Worm (Caenorhabditis elegans): ENCODE results near the gene hlh-33.

Gene hlh-33

ce11 chrIII:1819049-1819597 lies 36.1 kb upstream of the hlh-33 start:
- TF ChIP-seq nhr-47 (tag; optimal IDR thresholded peaks at IDR 0.05) (peak; percentile 19), lsy-2 (tag; optimal IDR thresholded peaks at IDR 0.05) (peak; percentile 63 to 66), tlp-1 (tag; optimal IDR thresholded peaks at IDR 0.05) (no peak), dsc-1 (tag; optimal IDR thresholded peaks at IDR 0.05) (peak; percentile 14), fkh-8 (tag; optimal IDR thresholded peaks at IDR 0.05) (peak; percentile 18), nhr-20 (tag; optimal IDR thresholded peaks at IDR 0.05) (peak; percentile 3), ceh-82 (tag; optimal IDR thresholded peaks at IDR 0.05) (peak in 1 of 3 experiments; percentile 33), mep-1 (tag; optimal IDR thresholded peaks at IDR 0.05) (peak; percentile 28), jun-1 (tag; optimal IDR thresholded peaks at IDR 0.05) (no peak), nhr-71 (tag; optimal IDR thresholded peaks at IDR 0.05) (peak; percentile 54), lin-14 (GFP tag; optimal IDR thresholded peaks at IDR 0.05) (peak; percentile 91), aly-2 (tag; optimal IDR thresholded peaks at IDR 0.05) (no peak), C34B4.2 (tag; optimal IDR thresholded peaks at IDR 0.05) (no peak), mab-9 (GFP tag; IDR thresholded peaks at IDR 0.05) (no peak), efl-1 (optimal IDR thresholded peaks at IDR 0.05) (peak; percentile 30 to 46), efl-1 (GFP tag; optimal IDR thresholded peaks at IDR 0.05 in 1 of 2) (peak in 1 of 2 experiments; percentile 2), nhr-85 (tag) (peak; percentile 57), grh-1 (GFP tag; IDR thresholded peaks at IDR 0.05) (no peak), irx-1 (tag; optimal IDR thresholded peaks at IDR 0.05) (no peak), F16B12.6 (tag; optimal IDR thresholded peaks at IDR 0.05) (no peak), elt-3 (tag; optimal IDR thresholded peaks at IDR 0.05) (no peak), lin-13 (GFP tag; optimal IDR thresholded peaks at IDR 0.05) (peak; percentile 5), lin-35 (GFP tag; optimal IDR thresholded peaks at IDR 0.05) (peak in 1 of 2 experiments; percentile 12), lin-15B (tag; optimal IDR thresholded peaks at IDR 0.05) (no peak), snu-23 (GFP tag; optimal IDR thresholded peaks at IDR 0.05) (peak; percentile 62), blmp-1 (tag; optimal IDR thresholded peaks at IDR 0.05) (peak; percentile 20), pqm-1 (tag; optimal IDR thresholded peaks at IDR 0.05) (no peak), nhr-19 (GFP tag; conservative IDR thresholded peaks at IDR 0.05) (0 out of 2 replicates have a peak, but pooled peaks have one; percentile 5), dpl-1 (GFP tag; optimal IDR thresholded peaks at IDR 0.05) (peak in 1 of 3 experiments; percentile 42), swsn-7 (tag; optimal IDR thresholded peaks at IDR 0.05) (peak; percentile 29)

ce11 chrIII:1824264-1824922 lies 30.8 kb upstream of the hlh-33 start, which contains the start of the genes pvf-1 and Y39A3CL.7:
Gene pvf-1 (minus strand): TSS chrIII:1824314.
Gene Y39A3CL.7 (plus strand): TSS chrIII:1824919.
- TF ChIP-seq mep-1 (tag; optimal IDR thresholded peaks at IDR 0.05): peak; percentile 33
- no peak for TF ChIP-seq unc-98 (GFP tag; IDR thresholded peaks at IDR 0.05)
- no peak for TF ChIP-seq alr-1 (tag; optimal IDR thresholded peaks at IDR 0.05; ENCODE audit: borderline replicate concordance)
- no peak for TF ChIP-seq sptf-1 (tag; optimal IDR thresholded peaks at IDR 0.05)
- no peak for TF ChIP-seq rnt-1 (tag; optimal IDR thresholded peaks at IDR 0.05)
- TF ChIP-seq ces-1 (GFP tag; optimal IDR thresholded peaks at IDR 0.05): no peak
- TF ChIP-seq ceh-82 (tag; optimal IDR thresholded peaks at IDR 0.05): peak in 2 of 3 experiments; percentile 18 to 26
- TF ChIP-seq ztf-4 (tag; optimal IDR thresholded peaks at IDR 0.05): no peak
- TF ChIP-seq nhr-84 (tag; optimal IDR thresholded peaks at IDR 0.05): no peak
- no peak for TF ChIP-seq aly-2 (tag; optimal IDR thresholded peaks at IDR 0.05)
- no peak for TF ChIP-seq ceh-90 (tag; optimal IDR thresholded peaks at IDR 0.05)
- no peak for TF ChIP-seq isw-1 (GFP tag; IDR thresholded peaks at IDR 0.05)
- no peak for TF ChIP-seq C16A3.4 (tag; optimal IDR thresholded peaks at IDR 0.05)
- TF ChIP-seq zag-1 (tag; optimal IDR thresholded peaks at IDR 0.05): no peak
- peak; percentile 62 for TF ChIP-seq unc-130 (tag; optimal IDR thresholded peaks at IDR 0.05)
- TF ChIP-seq hpl-2 (GFP tag; optimal IDR thresholded peaks at IDR 0.05): no peak
- no peak for TF ChIP-seq F16B12.6 (tag; optimal IDR thresholded peaks at IDR 0.05)
- TF ChIP-seq tlp-1 (tag; optimal IDR thresholded peaks at IDR 0.05): no peak
- TF ChIP-seq lin-35 (GFP tag; optimal IDR thresholded peaks at IDR 0.05): peak; percentile 0 to 47
- no peak for TF ChIP-seq nhr-47 (tag; optimal IDR thresholded peaks at IDR 0.05)
- TF ChIP-seq ceh-63 (GFP tag; optimal IDR thresholded peaks at IDR 0.05): no peak
- no peak for TF ChIP-seq nhr-71 (tag; optimal IDR thresholded peaks at IDR 0.05)
- no peak for TF ChIP-seq lin-39 (tag; optimal IDR thresholded peaks at IDR 0.05)
- no peak for TF ChIP-seq fkh-4 (tag; optimal IDR thresholded peaks at IDR 0.05; ENCODE audit: borderline replicate concordance)
- TF ChIP-seq xbp-1 (tag; optimal IDR thresholded peaks at IDR 0.05): peak; percentile 53
- TF ChIP-seq aha-1 (tag; optimal IDR thresholded peaks at IDR 0.05): no peak
- TF ChIP-seq dpl-1 (GFP tag; optimal IDR thresholded peaks at IDR 0.05): peak in 2 of 3 experiments; percentile 42 to 43
- TF ChIP-seq hlh-4 (tag; optimal IDR thresholded peaks at IDR 0.05): no peak
- TF ChIP-seq skn-1 (tag; optimal IDR thresholded peaks at IDR 0.05): peak; percentile 23
- TF ChIP-seq snu-23 (GFP tag; optimal IDR thresholded peaks at IDR 0.05): peak; percentile 62
- TF ChIP-seq tbx-2 (tag; optimal IDR thresholded peaks at IDR 0.05): peak; percentile 34
